Fruit fly (Drosophila melanogaster): Measurements from ENCODE around the gene CG11317.

CG11317 gene

DNA sequence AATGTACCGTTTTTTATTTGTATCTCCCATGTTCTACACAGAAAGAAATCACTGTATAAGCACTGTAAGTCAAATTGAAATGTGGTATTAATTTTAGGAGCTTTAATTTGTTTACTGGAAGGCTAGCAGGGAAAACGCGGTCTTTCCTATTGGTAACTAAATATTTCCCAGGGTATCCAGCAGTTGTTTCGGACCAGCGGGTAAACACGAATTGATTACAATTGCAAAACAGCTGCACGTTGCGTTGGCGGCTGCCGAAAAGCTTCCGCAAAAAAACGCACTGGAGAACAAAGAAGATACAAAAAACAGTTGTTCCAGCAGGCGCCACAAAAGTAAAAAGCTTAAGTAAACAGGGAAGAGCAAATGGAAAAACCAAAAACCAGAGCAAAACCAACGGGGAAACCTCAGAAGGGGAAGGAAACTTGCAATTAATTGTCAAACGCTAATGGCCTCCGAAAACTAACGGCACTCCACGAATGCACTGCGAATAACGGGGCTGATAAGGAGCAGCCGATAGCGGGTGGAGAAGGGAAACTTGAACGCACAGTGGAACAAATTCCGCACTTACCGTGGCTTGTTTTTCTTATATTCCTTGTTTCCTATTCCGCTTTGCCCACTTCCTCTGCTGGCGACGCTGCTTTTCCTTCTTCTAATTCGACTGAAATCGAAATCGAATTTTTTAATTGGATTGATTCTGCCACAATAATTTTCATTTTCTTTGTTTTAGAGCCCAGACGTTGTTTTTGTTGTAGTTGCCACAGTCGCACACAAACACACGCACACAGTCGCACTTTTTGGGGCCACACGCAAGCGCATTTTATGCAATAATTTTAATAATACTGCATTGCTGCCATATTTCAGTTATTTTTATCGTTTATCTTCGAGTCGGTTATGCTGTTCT lies 37.1 kb downstream of the CG11317 start (continued):
- TF ChIP-seq CG16863 (GFP tag; optimal IDR thresholded peaks at IDR 0.05): peak; percentile 13
- TF ChIP-seq CG10321 (GFP tag; IDR thresholded peaks at IDR 0.05): 0 out of 2 replicates have a peak, but pooled peaks have one; percentile 32
- TF ChIP-seq CG31388 (GFP tag; optimal IDR thresholded peaks at IDR 0.05): no peak
- no peak for TF ChIP-seq inv (GFP tag; IDR thresholded peaks at IDR 0.05; ENCODE audit: partially characterized antibody)
- TF ChIP-seq nerfin-1 (tag; optimal IDR thresholded peaks at IDR 0.05): no peak
- peak; percentile 11 for TF ChIP-seq HmgZ (tag; optimal IDR thresholded peaks at IDR 0.05)
- no peak for TF ChIP-seq Eip74EF (GFP tag; optimal IDR thresholded peaks at IDR 0.05)
- TF ChIP-seq CG12219 (GFP tag; optimal IDR thresholded peaks at IDR 0.05): no peak
- TF ChIP-seq gce (GFP tag; IDR thresholded peaks at IDR 0.05): no peak
- peak; percentile 92 for TF ChIP-seq Ets65A (GFP tag)
- TF ChIP-seq lmd (GFP tag; IDR thresholded peaks at IDR 0.05): peak; percentile 25; the same call in 1 of the 2 replicates
- no peak for TF ChIP-seq Bgb (GFP tag; IDR thresholded peaks at IDR 0.05; ENCODE audit: partially characterized antibody)
- TF ChIP-seq sens-2 (GFP tag; IDR thresholded peaks at IDR 0.05): peak; percentile 26; the same call in 1 of the 2 replicates
- TF ChIP-seq CG6654 (GFP tag; optimal IDR thresholded peaks at IDR 0.05): peak; percentile 12
- no peak for TF ChIP-seq CG8290 (GFP tag; optimal IDR thresholded peaks at IDR 0.05)
- no peak for TF ChIP-seq CG8290 (tag; optimal IDR thresholded peaks at IDR 0.05)
- no peak for TF ChIP-seq salm (tag; optimal IDR thresholded peaks at IDR 0.05)
- peak; percentile 44 for TF ChIP-seq dmrt99B (tag; optimal IDR thresholded peaks at IDR 0.05)
- peak; percentile 33; the same call in 1 of the 2 replicates for TF ChIP-seq peb (GFP tag; IDR thresholded peaks at IDR 0.05)
- TF ChIP-seq CG14014 (GFP tag; IDR thresholded peaks at IDR 0.05): peak; percentile 45; the same call in 1 of the 2 replicates
- TF ChIP-seq trh (GFP tag; optimal IDR thresholded peaks at IDR 0.05): peak; percentile 18
- peak; percentile 57 for TF ChIP-seq Sox100B (GFP tag; optimal IDR thresholded peaks at IDR 0.05)
- no peak for TF ChIP-seq Sry-δ (GFP tag; optimal IDR thresholded peaks at IDR 0.05)
- TF ChIP-seq so (GFP tag; IDR thresholded peaks at IDR 0.05): peak; percentile 38; the same call in 1 of the 3 replicates
- TF ChIP-seq phol (tag; optimal IDR thresholded peaks at IDR 0.05): peak; percentile 48
- TF ChIP-seq CG8765 (GFP tag; IDR thresholded peaks at IDR 0.05): no peak
- peak; percentile 17 for TF ChIP-seq CG4424 (GFP tag; optimal IDR thresholded peaks at IDR 0.05)
- no peak for TF ChIP-seq CG4854 (GFP tag; optimal IDR thresholded peaks at IDR 0.05)
- no peak for TF ChIP-seq lbe (GFP tag; optimal IDR thresholded peaks at IDR 0.05)
- TF ChIP-seq B-H1 (GFP tag; IDR thresholded peaks at IDR 0.05): peak; percentile 13; the same call in 1 of the 3 replicates
- TF ChIP-seq CG12942 (GFP tag; optimal IDR thresholded peaks at IDR 0.05): peak; percentile 5
- TF ChIP-seq az2 (GFP tag; optimal IDR thresholded peaks at IDR 0.05): peak; percentile 37
- no peak for TF ChIP-seq ems (GFP tag; optimal IDR thresholded peaks at IDR 0.05)
- no peak for TF ChIP-seq CG10462 (GFP tag; optimal IDR thresholded peaks at IDR 0.05)
- peak; percentile 60 for TF ChIP-seq HHEX (GFP tag; optimal IDR thresholded peaks at IDR 0.05)
- no peak for TF ChIP-seq dysf (GFP tag; IDR thresholded peaks at IDR 0.05)
- TF ChIP-seq sens (GFP tag): peak; percentile 92
- TF ChIP-seq CG34376 (GFP tag; optimal IDR thresholded peaks at IDR 0.05): no peak
- 0 out of 2 replicates have a peak, but pooled peaks have one; percentile 30 for TF ChIP-seq dati (GFP tag; IDR thresholded peaks at IDR 0.05)
- TF ChIP-seq crol (GFP tag; IDR thresholded peaks at IDR 0.05): peak; percentile 61
- TF ChIP-seq CG2712 (tag; optimal IDR thresholded peaks at IDR 0.05): peak; percentile 8
- peak; percentile 17 for TF ChIP-seq CG10209 (GFP tag; optimal IDR thresholded peaks at IDR 0.05)
- TF ChIP-seq Xrp1 (GFP tag; IDR thresholded peaks at IDR 0.05): peak; percentile 65
- TF ChIP-seq Drgx (GFP tag; IDR thresholded peaks at IDR 0.05): peak; percentile 74
- TF ChIP-seq scrt (GFP tag; optimal IDR thresholded peaks at IDR 0.05): no peak
- TF ChIP-seq Xbp1 (GFP tag; optimal IDR thresholded peaks at IDR 0.05): peak; percentile 38
- TF ChIP-seq NfI (GFP tag; optimal IDR thresholded peaks at IDR 0.05): peak; percentile 57
- peak; percentile 40; the same call in 1 of the 3 replicates for TF ChIP-seq sr (GFP tag; IDR thresholded peaks at IDR 0.05)
- TF ChIP-seq CG10147 (GFP tag; optimal IDR thresholded peaks at IDR 0.05): no peak
